Fruit fly (Drosophila melanogaster) whole organism, adult: Measurements from ENCODE around the gene homer.

Experiments used
- CG11617 ChIP-seq: fragments of 200-800 bp; sonication (Bioruptor generic); optimal IDR thresholded peaks from 2 replicates; lab custom pipeline; 2017; ENCODE audit warnings: mild to moderate bottlenecking, missing biosample characterization, missing genetic modification reagents, missing genetic modification characterization
- CG12768 ChIP-seq: fragments of 200-800 bp; sonication (Bioruptor generic); optimal IDR thresholded peaks from 2 replicates; lab custom pipeline; 2017; ENCODE audit warnings: missing biosample characterization, missing genetic modification characterization, mild to moderate bottlenecking, moderate library complexity, missing genetic modification reagents
- CG14711 ChIP-seq: fragments of 200-800 bp; sonication (Bioruptor generic); optimal IDR thresholded peaks from 2 replicates; lab custom pipeline; 2018; ENCODE audit warnings: missing biosample characterization, mild to moderate bottlenecking, missing genetic modification characterization, moderate library complexity
- CG1620 ChIP-seq: fragments of 200-800 bp; sonication (Bioruptor generic); optimal IDR thresholded peaks from 2 replicates; lab custom pipeline; 2016; ENCODE audit warnings: missing biosample characterization, missing genetic modification characterization
- CG33017 ChIP-seq: fragments of 200-800 bp; sonication (Bioruptor generic); optimal IDR thresholded peaks from 2 replicates; lab custom pipeline; 2018; ENCODE audit warnings: missing biosample characterization, mild to moderate bottlenecking, missing genetic modification characterization, moderate library complexity
- CG5204 ChIP-seq: fragments of 200-800 bp; sonication (Bioruptor generic); optimal IDR thresholded peaks from 2 replicates; lab custom pipeline; 2016; ENCODE audit warnings: missing biosample characterization, missing genetic modification characterization
- CG7045 ChIP-seq: fragments of 200-800 bp; sonication (Bioruptor generic); optimal IDR thresholded peaks from 2 replicates; lab custom pipeline; 2017; ENCODE audit warnings: missing biosample characterization, mild to moderate bottlenecking, missing genetic modification characterization
- CG7101 ChIP-seq: fragments of 200-800 bp; sonication (Bioruptor generic); optimal IDR thresholded peaks from 2 replicates; lab custom pipeline; 2018; ENCODE audit warnings: missing biosample characterization, mild to moderate bottlenecking, missing genetic modification characterization, moderate library complexity
- Clk ChIP-seq: fragments of 200-800 bp; sonication (Bioruptor generic); optimal IDR thresholded peaks from 2 replicates; lab custom pipeline; 2017; ENCODE audit warnings: missing biosample characterization, missing genetic modification characterization
- Crg-1 ChIP-seq: fragments of 200-800 bp; sonication (Bioruptor generic); optimal IDR thresholded peaks from 2 replicates; lab custom pipeline; 2016; ENCODE audit warnings: missing biosample characterization, missing genetic modification characterization
- Hr96 ChIP-seq: fragments of 200-800 bp; sonication (Bioruptor generic); optimal IDR thresholded peaks from 2 replicates; lab custom pipeline; 2016; ENCODE audit warnings: missing biosample characterization, missing genetic modification characterization
- Mnt ChIP-seq: fragments of 200-800 bp; sonication (Bioruptor generic); optimal IDR thresholded peaks from 2 replicates; lab custom pipeline; 2016; ENCODE audit warnings: missing biosample characterization, mild to moderate bottlenecking, missing genetic modification characterization
- bab1 ChIP-seq: fragments of 200-800 bp; sonication (Bioruptor generic); optimal IDR thresholded peaks from 3 replicates; lab custom pipeline; 2019; ENCODE audit warnings: missing biosample characterization, mild to moderate bottlenecking, missing genetic modification characterization, moderate library complexity
- cic ChIP-seq: fragments of 200-800 bp; sonication (Bioruptor generic); optimal IDR thresholded peaks from 2 replicates; lab custom pipeline; 2017; ENCODE audit warnings: missing biosample characterization, mild to moderate bottlenecking, missing genetic modification characterization, moderate library complexity
- cnc ChIP-seq, 2 experiments: fragments of >200 bp; optimal IDR thresholded peaks; 2 replicates each; lab custom pipeline; 2017
- kay ChIP-seq: fragments of 200-800 bp; sonication (Bioruptor generic); peaks from one replicate; lab custom pipeline; 2016; ENCODE audit warnings: missing biosample characterization, missing genetic modification characterization, borderline replicate concordance
- ovo ChIP-seq: fragments of 200-800 bp; sonication (Bioruptor generic); optimal IDR thresholded peaks from 2 replicates; lab custom pipeline; 2016; ENCODE audit warnings: missing biosample characterization, missing genetic modification characterization
- pad ChIP-seq: fragments of 200-800 bp; sonication (Bioruptor generic); optimal IDR thresholded peaks from 3 replicates; lab custom pipeline; 2017; ENCODE audit warnings: missing biosample characterization, missing genetic modification characterization, mild to moderate bottlenecking, moderate library complexity, missing genetic modification reagents
- tj ChIP-seq: fragments of 200-800 bp; sonication (Bioruptor generic); optimal IDR thresholded peaks from 3 replicates; lab custom pipeline; 2017; ENCODE audit warnings: missing biosample characterization, mild to moderate bottlenecking, missing genetic modification characterization, moderate library complexity
- toe ChIP-seq: fragments of 200-800 bp; sonication (Bioruptor generic); optimal IDR thresholded peaks from 2 replicates; lab custom pipeline; 2016; ENCODE audit warnings: missing biosample characterization, missing genetic modification characterization

Gene homer

dm6 chr2L:6696229-6696628, 26.9 kb downstream of the homer start:
- TF ChIP-seq CG12768 = no peak
- TF ChIP-seq ovo (GFP tag; lab: Kevin White, UChicago) = no peak
- TF ChIP-seq Hr96 (GFP tag; lab: Kevin White, UChicago) = no peak
- no peak for TF ChIP-seq toe (GFP tag; lab: Kevin White, UChicago)
- TF ChIP-seq CG7101 (tag; lab: Kevin White, UChicago) = no peak
- no peak for TF ChIP-seq CG5204 (GFP tag; lab: Kevin White, UChicago)
- no peak for TF ChIP-seq bab1 (GFP tag; lab: Kevin White, UChicago)
- no peak for TF ChIP-seq cnc (optimal IDR thresholded peaks at IDR 0.05; lab: Kevin White, UChicago)
- no peak for TF ChIP-seq Mnt
- no peak for TF ChIP-seq CG7045 (GFP tag; lab: Kevin White, UChicago)
- TF ChIP-seq CG33017 = no peak
- no peak for TF ChIP-seq CG14711 (tag; lab: Kevin White, UChicago)
- TF ChIP-seq Crg-1 = no peak
- TF ChIP-seq CG1620 (GFP tag; lab: Kevin White, UChicago) = no peak

- TF ChIP-seq Hr96 (GFP tag; lab: Kevin White, UChicago) (no peak), bab1 (GFP tag; lab: Kevin White, UChicago) (no peak), pad (GFP tag; lab: Kevin White, UChicago) (no peak), CG12768 (no peak), CG7045 (GFP tag; lab: Kevin White, UChicago) (no peak), Mnt (no peak)
Observed at dm6 chr2L:6693794-6694254, 29.3 kb downstream of the homer start.

dm6 chr2L:6692048-6692447, 31.1 kb downstream of the homer start:
- TF ChIP-seq ovo (GFP tag; lab: Kevin White, UChicago) (no peak), CG7101 (tag; lab: Kevin White, UChicago) (no peak)

DNA sequence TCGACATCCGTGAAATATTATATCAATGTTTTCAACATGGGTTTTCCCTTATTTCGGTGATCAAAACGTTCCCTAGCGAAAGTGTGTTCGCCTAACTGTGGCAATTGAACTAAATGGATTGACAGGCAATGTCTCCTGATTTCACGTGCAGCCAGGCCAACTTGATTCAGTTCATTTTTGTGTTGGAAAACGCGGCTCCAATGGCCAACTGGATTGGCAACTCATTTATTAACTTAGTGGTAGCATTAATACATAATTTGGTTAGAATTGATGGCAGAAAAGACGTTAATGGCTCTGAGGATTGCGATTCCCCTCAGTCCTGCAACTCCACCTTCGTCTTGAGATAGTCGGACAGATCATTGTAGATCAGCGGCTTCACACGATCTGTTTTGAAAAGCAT, 36.5 kb downstream of the homer start, which contains the start of gene CG11327:
Gene CG11327, minus strand, starts transcription at position 101 of the 400 bp plus-strand sequence.
- TF ChIP-seq CG14711 (tag; lab: Kevin White, UChicago) (no peak), Hr96 (GFP tag; lab: Kevin White, UChicago) (no peak), tj (no peak), toe (GFP tag; lab: Kevin White, UChicago) (no peak), CG12768 (no peak), ovo (GFP tag; lab: Kevin White, UChicago) (no peak), CG11617 (GFP tag; lab: Kevin White, UChicago) (no peak), CG1620 (GFP tag; lab: Kevin White, UChicago) (no peak), pad (GFP tag; lab: Kevin White, UChicago) (no peak), CG7045 (GFP tag; lab: Kevin White, UChicago) (no peak), cic (GFP tag; lab: Kevin White, UChicago) (no peak), CG5204 (GFP tag; lab: Kevin White, UChicago) (no peak), CG33017 (no peak), bab1 (GFP tag; lab: Kevin White, UChicago) (no peak), CG7101 (tag; lab: Kevin White, UChicago) (no peak), cnc (optimal IDR thresholded peaks at IDR 0.05; lab: Kevin White, UChicago) (no peak), Mnt (no peak), kay (GFP tag; lab: Kevin White, UChicago) (no peak), Crg-1 (no peak), Clk (GFP tag; lab: Kevin White, UChicago) (no peak)

- TF ChIP-seq CG14711 (tag; lab: Kevin White, UChicago) (peak; percentile 60), Hr96 (GFP tag; lab: Kevin White, UChicago) (peak; percentile 73), CG11617 (GFP tag; lab: Kevin White, UChicago) (peak; percentile 83), CG12768 (peak; percentile 75), Clk (GFP tag; lab: Kevin White, UChicago) (peak; percentile 58), CG7101 (tag; lab: Kevin White, UChicago) (peak; percentile 73), pad (GFP tag; lab: Kevin White, UChicago) (peak; percentile 67), cic (GFP tag; lab: Kevin White, UChicago) (peak; percentile 34), Crg-1 (peak; percentile 48), bab1 (GFP tag; lab: Kevin White, UChicago) (peak; percentile 60), cnc (optimal IDR thresholded peaks at IDR 0.05; lab: Kevin White, UChicago) (no peak), tj (peak; percentile 49), ovo (GFP tag; lab: Kevin White, UChicago) (peak; percentile 85), CG33017 (peak; percentile 46), kay (GFP tag; lab: Kevin White, UChicago) (no peak), Mnt (peak; percentile 86), CG7045 (GFP tag; lab: Kevin White, UChicago) (peak; percentile 68), CG1620 (GFP tag; lab: Kevin White, UChicago) (peak; percentile 59), toe (GFP tag; lab: Kevin White, UChicago) (no peak), CG5204 (GFP tag; lab: Kevin White, UChicago) (peak; percentile 81)
Observed at dm6 chr2L:6683992-6684882, 38.9 kb downstream of the homer start, which contains the start of gene Nhe3. Gene Nhe3 (minus strand): TSS chr2L:6684364.

- peak; percentile 81 for TF ChIP-seq kay (GFP tag; lab: Kevin White, UChicago)
- TF ChIP-seq CG12768 = no peak
- TF ChIP-seq cnc (optimal IDR thresholded peaks at IDR 0.05; lab: Kevin White, UChicago) = peak in 1 of 2 experiments; percentile 38
- peak; percentile 73 for TF ChIP-seq tj
- no peak for TF ChIP-seq bab1 (GFP tag; lab: Kevin White, UChicago)
Observed at dm6 chr2L:6682909-6683308, 40.2 kb downstream of the homer start.
